Fruit fly (Drosophila melanogaster) whole organism, embryonic: Measurements from ENCODE around the gene osi.

Experiments used
- CG15696 ChIP-seq: fragments of 200-800 bp; sonication (Bioruptor generic); optimal IDR thresholded peaks from 2 replicates; lab custom pipeline; 2019; ENCODE audit warnings: missing biosample characterization, mild to moderate bottlenecking, missing genetic modification characterization, moderate library complexity
- CG9609 ChIP-seq: fragments of 200-800 bp; sonication (Bioruptor generic); optimal IDR thresholded peaks from 3 replicates; lab custom pipeline; 2016; ENCODE audit warnings: missing biosample characterization, missing genetic modification characterization
- pum ChIP-seq: fragments of 200-800 bp; sonication (Bioruptor generic); optimal IDR thresholded peaks from 2 replicates; lab custom pipeline; 2016; ENCODE audit warnings: missing biosample characterization, missing genetic modification characterization
- salm ChIP-seq: fragments of 200-800 bp; sonication (Bioruptor generic); optimal IDR thresholded peaks from 2 replicates; lab custom pipeline; 2018; ENCODE audit warnings: missing biosample characterization, mild to moderate bottlenecking, missing genetic modification characterization

DNA sequence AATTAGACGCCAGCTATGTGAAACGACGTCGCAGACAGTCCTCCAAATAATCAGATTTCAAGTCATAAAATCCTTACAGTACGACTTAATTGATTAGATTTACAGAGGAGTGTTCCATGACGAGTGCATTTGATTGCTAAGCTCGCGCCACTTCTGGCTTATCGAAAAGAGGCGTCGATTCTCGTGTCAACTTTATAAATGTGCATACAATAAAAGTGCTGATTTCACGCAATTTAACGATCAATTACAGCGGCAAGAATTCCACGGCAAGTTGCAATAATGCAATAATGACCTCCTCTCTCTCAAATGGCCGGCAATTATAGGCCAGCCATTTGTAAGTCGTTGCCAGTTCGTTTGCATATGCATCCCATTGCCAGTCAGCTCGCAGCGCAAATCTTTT, 5.4 kb downstream of the osi start:
- no peak for TF ChIP-seq salm (tag; lab: Kevin White, UChicago)
- no peak for TF ChIP-seq CG9609 (GFP tag; lab: Kevin White, UChicago)
- TF ChIP-seq CG15696, result no peak
- no peak for TF ChIP-seq pum (GFP tag; lab: Kevin White, UChicago)
